Fruit fly (Drosophila melanogaster): ENCODE results near the gene Remo.
A peak's percentile ranks its signal among the peaks of the same experiment; 100 is the strongest.

Gene Remo

dm6 chrX:13258757-13259067 is 29.1 kb upstream of the Remo start, which contains the start of gene comt (continued):
- TF ChIP-seq Sox102F (GFP tag; optimal IDR thresholded peaks at IDR 0.05) = no peak
- TF ChIP-seq vri (GFP tag; optimal IDR thresholded peaks at IDR 0.05) = peak; percentile 8
- TF ChIP-seq CG34406 (GFP tag; optimal IDR thresholded peaks at IDR 0.05) = peak; percentile 40
- TF ChIP-seq CG6808 (GFP tag; optimal IDR thresholded peaks at IDR 0.05) = no peak
- TF ChIP-seq Ets21C (GFP tag; optimal IDR thresholded peaks at IDR 0.05) = no peak
- no peak for TF ChIP-seq fkh (GFP tag; optimal IDR thresholded peaks at IDR 0.05)

- no peak for TF ChIP-seq CG10669 (GFP tag; optimal IDR thresholded peaks at IDR 0.05)
- no peak for TF ChIP-seq fd59A (GFP tag; optimal IDR thresholded peaks at IDR 0.05)
- peak; percentile 63 for TF ChIP-seq CG32006 (GFP tag; optimal IDR thresholded peaks at IDR 0.05)
- no peak for TF ChIP-seq fkh (GFP tag; optimal IDR thresholded peaks at IDR 0.05)
- no peak for TF ChIP-seq CG34406 (GFP tag; optimal IDR thresholded peaks at IDR 0.05)
- peak; percentile 46 for TF ChIP-seq Gug (GFP tag; IDR thresholded peaks at IDR 0.05)
- no peak for TF ChIP-seq salr (GFP tag; optimal IDR thresholded peaks at IDR 0.05)
- peak; percentile 11 for TF ChIP-seq Lpt (GFP tag; optimal IDR thresholded peaks at IDR 0.05)
- TF ChIP-seq CG11762 (GFP tag; optimal IDR thresholded peaks at IDR 0.05; ENCODE audit: insufficient read depth) = no peak
- TF ChIP-seq achi (GFP tag; optimal IDR thresholded peaks at IDR 0.05) = peak; percentile 16
- no peak for TF ChIP-seq vri (GFP tag; optimal IDR thresholded peaks at IDR 0.05)
- peak; percentile 55; the same call in 2 of the 3 replicates for TF ChIP-seq CG6163 (GFP tag; IDR thresholded peaks at IDR 0.05)
- TF ChIP-seq CG3032 (tag; optimal IDR thresholded peaks at IDR 0.05) = no peak
- TF ChIP-seq Eip93F (GFP tag; optimal IDR thresholded peaks at IDR 0.05) = peak; percentile 4
- TF ChIP-seq Blimp-1 (GFP tag; optimal IDR thresholded peaks at IDR 0.05) = no peak
- no peak for TF ChIP-seq ss (GFP tag; optimal IDR thresholded peaks at IDR 0.05)
- peak; percentile 21 for TF ChIP-seq CG4318 (GFP tag; optimal IDR thresholded peaks at IDR 0.05)
- no peak for TF ChIP-seq Sox14 (GFP tag; optimal IDR thresholded peaks at IDR 0.05)
- no peak for TF ChIP-seq Smox (GFP tag; optimal IDR thresholded peaks at IDR 0.05)
- no peak for TF ChIP-seq pdm3 (GFP tag; optimal IDR thresholded peaks at IDR 0.05)
- 0 out of 2 replicates have a peak, but pooled peaks have one; percentile 6 for TF ChIP-seq CG11294 (GFP tag; IDR thresholded peaks at IDR 0.05)
- peak; percentile 20; the same call in 1 of the 3 replicates for TF ChIP-seq CG8119 (GFP tag; IDR thresholded peaks at IDR 0.05)
- no peak for TF ChIP-seq eg (GFP tag; IDR thresholded peaks at IDR 0.05)
- TF ChIP-seq Hr39 (GFP tag; optimal IDR thresholded peaks at IDR 0.05) = no peak
- TF ChIP-seq CG6792 (GFP tag; optimal IDR thresholded peaks at IDR 0.05) = no peak
- TF ChIP-seq topi (GFP tag; optimal IDR thresholded peaks at IDR 0.05) = no peak
- no peak for TF ChIP-seq OdsH (GFP tag; optimal IDR thresholded peaks at IDR 0.05)
- TF ChIP-seq Ets96B (tag; optimal IDR thresholded peaks at IDR 0.05) = no peak
- TF ChIP-seq CG11902 (GFP tag; optimal IDR thresholded peaks at IDR 0.05) = no peak
- no peak for TF ChIP-seq Hr4 (GFP tag; optimal IDR thresholded peaks at IDR 0.05)
- TF ChIP-seq CG6276 (GFP tag; optimal IDR thresholded peaks at IDR 0.05) = peak; percentile 4
- no peak for TF ChIP-seq net (GFP tag; optimal IDR thresholded peaks at IDR 0.05)
- peak; percentile 33 for TF ChIP-seq Eip78C (GFP tag)
- no peak for TF ChIP-seq Sox15 (GFP tag; optimal IDR thresholded peaks at IDR 0.05)
- no peak for TF ChIP-seq CG8632 (GFP tag; optimal IDR thresholded peaks at IDR 0.05)
- TF ChIP-seq esn (GFP tag; optimal IDR thresholded peaks at IDR 0.05) = no peak
- TF ChIP-seq CG15336 (GFP tag; IDR thresholded peaks at IDR 0.05) = peak; percentile 36
- no peak for TF ChIP-seq CG9139 (GFP tag; optimal IDR thresholded peaks at IDR 0.05)
These were observed 15.1 kb upstream of the Remo start for dm6 chrX:13272676-13273233.
